Worm (Caenorhabditis elegans): ENCODE measurements around the gene F42G8.8.

The F42G8.8 gene

ce11 chrIV:8161774-8162173 is 42.9 kb downstream of the F42G8.8 start:
- no peak for TF ChIP-seq tbx-8 (GFP tag; optimal IDR thresholded peaks at IDR 0.05)
- no peak for TF ChIP-seq cnd-1 (tag; optimal IDR thresholded peaks at IDR 0.05)
- no peak for TF ChIP-seq mab-5 (tag; optimal IDR thresholded peaks at IDR 0.05)
- no peak for TF ChIP-seq unc-39 (tag; optimal IDR thresholded peaks at IDR 0.05)
- TF ChIP-seq ztf-11 (tag; optimal IDR thresholded peaks at IDR 0.05): no peak
- TF ChIP-seq nhr-237 (tag; optimal IDR thresholded peaks at IDR 0.05): no peak
- no peak for TF ChIP-seq hlh-1 (tag; optimal IDR thresholded peaks at IDR 0.05)
- TF ChIP-seq elt-3 (tag; optimal IDR thresholded peaks at IDR 0.05): no peak
- no peak for TF ChIP-seq nhr-12 (tag; optimal IDR thresholded peaks at IDR 0.05)
- TF ChIP-seq ceh-43 (GFP tag; optimal IDR thresholded peaks at IDR 0.05): no peak
- TF ChIP-seq lin-32 (GFP tag; optimal IDR thresholded peaks at IDR 0.05): no peak
- no peak for TF ChIP-seq nhr-2 (tag; optimal IDR thresholded peaks at IDR 0.05)
- TF ChIP-seq lin-13 (tag; optimal IDR thresholded peaks at IDR 0.05): no peak
- TF ChIP-seq lsy-2 (tag; optimal IDR thresholded peaks at IDR 0.05): no peak

- TF ChIP-seq unc-39 (tag; optimal IDR thresholded peaks at IDR 0.05) (no peak), elt-1 (tag; optimal IDR thresholded peaks at IDR 0.05; ENCODE audit: borderline replicate concordance, insufficient read depth) (no peak), blmp-1 (tag; optimal IDR thresholded peaks at IDR 0.05) (no peak), pha-4 (tag; optimal IDR thresholded peaks at IDR 0.05) (no peak), ceh-39 (tag; optimal IDR thresholded peaks at IDR 0.05) (no peak), ces-1 (GFP tag; optimal IDR thresholded peaks at IDR 0.05) (no peak), sem-2 (GFP tag; optimal IDR thresholded peaks at IDR 0.05) (no peak), drap-1 (GFP tag; optimal IDR thresholded peaks at IDR 0.05) (no peak), nhr-28 (tag; optimal IDR thresholded peaks at IDR 0.05) (no peak), snpc-4 (tag; optimal IDR thresholded peaks at IDR 0.05) (no peak), ham-2 (GFP tag; optimal IDR thresholded peaks at IDR 0.05) (no peak), flh-1 (GFP tag; optimal IDR thresholded peaks at IDR 0.05) (no peak), nhr-12 (tag; optimal IDR thresholded peaks at IDR 0.05) (no peak), ceh-83 (GFP tag; optimal IDR thresholded peaks at IDR 0.05) (no peak)
These were observed 44.8 kb downstream of the F42G8.8 start, which contains the start of gene clec-51 for ce11 chrIV:8163687-8164086. TSS of gene clec-51 (minus strand) at chrIV:8163800.

- TF ChIP-seq nhr-76 (tag; optimal IDR thresholded peaks at IDR 0.05) (no peak), bed-3 (GFP tag; optimal IDR thresholded peaks at IDR 0.05) (no peak), nhr-28 (tag; optimal IDR thresholded peaks at IDR 0.05) (no peak), elt-3 (tag; optimal IDR thresholded peaks at IDR 0.05) (no peak), ceh-43 (GFP tag; optimal IDR thresholded peaks at IDR 0.05) (no peak), hlh-1 (tag; optimal IDR thresholded peaks at IDR 0.05) (no peak), lin-32 (GFP tag; optimal IDR thresholded peaks at IDR 0.05) (no peak), pha-4 (tag; optimal IDR thresholded peaks at IDR 0.05) (no peak), nhr-237 (tag; optimal IDR thresholded peaks at IDR 0.05) (no peak), elt-1 (tag; optimal IDR thresholded peaks at IDR 0.05; ENCODE audit: borderline replicate concordance, insufficient read depth) (no peak), sem-2 (GFP tag; optimal IDR thresholded peaks at IDR 0.05) (no peak), ham-2 (GFP tag; optimal IDR thresholded peaks at IDR 0.05) (no peak), ztf-11 (tag; optimal IDR thresholded peaks at IDR 0.05) (no peak), unc-120 (tag; optimal IDR thresholded peaks at IDR 0.05; ENCODE audit: poor library complexity, severe bottlenecking) (no peak), unc-62 (GFP tag; optimal IDR thresholded peaks at IDR 0.05) (no peak), lin-13 (tag; optimal IDR thresholded peaks at IDR 0.05) (no peak), ces-1 (GFP tag; optimal IDR thresholded peaks at IDR 0.05) (no peak)
These were observed 45.6 kb downstream of the F42G8.8 start for ce11 chrIV:8164515-8164914.

- TF ChIP-seq tbx-8 (GFP tag; optimal IDR thresholded peaks at IDR 0.05): no peak
- TF ChIP-seq ztf-11 (tag; optimal IDR thresholded peaks at IDR 0.05): no peak
- no peak for TF ChIP-seq mab-5 (tag; optimal IDR thresholded peaks at IDR 0.05)
- no peak for TF ChIP-seq ceh-39 (tag; optimal IDR thresholded peaks at IDR 0.05)
- TF ChIP-seq bed-3 (GFP tag; optimal IDR thresholded peaks at IDR 0.05): no peak
- TF ChIP-seq nhr-2 (tag; optimal IDR thresholded peaks at IDR 0.05): no peak
- TF ChIP-seq unc-62 (GFP tag; optimal IDR thresholded peaks at IDR 0.05): no peak
These were observed 47.1 kb downstream of the F42G8.8 start, which contains the start of gene B0218.7 for ce11 chrIV:8165950-8166349. TSS of gene B0218.7 (minus strand) at chrIV:8166050.

- TF ChIP-seq nhr-2 (tag; optimal IDR thresholded peaks at IDR 0.05): no peak
- TF ChIP-seq bed-3 (GFP tag; optimal IDR thresholded peaks at IDR 0.05): no peak
- TF ChIP-seq mab-5 (tag; optimal IDR thresholded peaks at IDR 0.05): no peak
- TF ChIP-seq lin-13 (tag; optimal IDR thresholded peaks at IDR 0.05): no peak
- no peak for TF ChIP-seq ham-2 (GFP tag; optimal IDR thresholded peaks at IDR 0.05)
- no peak for TF ChIP-seq lin-32 (GFP tag; optimal IDR thresholded peaks at IDR 0.05)
- TF ChIP-seq ceh-39 (tag; optimal IDR thresholded peaks at IDR 0.05): no peak
- no peak for TF ChIP-seq unc-39 (tag; optimal IDR thresholded peaks at IDR 0.05)
- no peak for TF ChIP-seq mls-2 (tag; optimal IDR thresholded peaks at IDR 0.05)
- no peak for TF ChIP-seq nhr-76 (tag; optimal IDR thresholded peaks at IDR 0.05)
- TF ChIP-seq nhr-12 (tag; optimal IDR thresholded peaks at IDR 0.05): no peak
- no peak for TF ChIP-seq sem-2 (GFP tag; optimal IDR thresholded peaks at IDR 0.05)
- TF ChIP-seq drap-1 (GFP tag; optimal IDR thresholded peaks at IDR 0.05): no peak
- no peak for TF ChIP-seq snpc-4 (tag; optimal IDR thresholded peaks at IDR 0.05)
- no peak for TF ChIP-seq tbx-8 (GFP tag; optimal IDR thresholded peaks at IDR 0.05)
- no peak for TF ChIP-seq elt-1 (tag; optimal IDR thresholded peaks at IDR 0.05; ENCODE audit: borderline replicate concordance, insufficient read depth)
These were observed 49.8 kb downstream of the F42G8.8 start, which contains the start of gene clec-52 for ce11 chrIV:8168660-8169059. TSS of gene clec-52 (minus strand) at chrIV:8168760.

All from whole organism, mixed stage, embryonic.